Fruit fly (Drosophila melanogaster): ENCODE measurements around the gene CAH2.
A peak's percentile ranks its signal among the peaks of the same experiment; 100 is the strongest.

The CAH2 gene

DNA sequence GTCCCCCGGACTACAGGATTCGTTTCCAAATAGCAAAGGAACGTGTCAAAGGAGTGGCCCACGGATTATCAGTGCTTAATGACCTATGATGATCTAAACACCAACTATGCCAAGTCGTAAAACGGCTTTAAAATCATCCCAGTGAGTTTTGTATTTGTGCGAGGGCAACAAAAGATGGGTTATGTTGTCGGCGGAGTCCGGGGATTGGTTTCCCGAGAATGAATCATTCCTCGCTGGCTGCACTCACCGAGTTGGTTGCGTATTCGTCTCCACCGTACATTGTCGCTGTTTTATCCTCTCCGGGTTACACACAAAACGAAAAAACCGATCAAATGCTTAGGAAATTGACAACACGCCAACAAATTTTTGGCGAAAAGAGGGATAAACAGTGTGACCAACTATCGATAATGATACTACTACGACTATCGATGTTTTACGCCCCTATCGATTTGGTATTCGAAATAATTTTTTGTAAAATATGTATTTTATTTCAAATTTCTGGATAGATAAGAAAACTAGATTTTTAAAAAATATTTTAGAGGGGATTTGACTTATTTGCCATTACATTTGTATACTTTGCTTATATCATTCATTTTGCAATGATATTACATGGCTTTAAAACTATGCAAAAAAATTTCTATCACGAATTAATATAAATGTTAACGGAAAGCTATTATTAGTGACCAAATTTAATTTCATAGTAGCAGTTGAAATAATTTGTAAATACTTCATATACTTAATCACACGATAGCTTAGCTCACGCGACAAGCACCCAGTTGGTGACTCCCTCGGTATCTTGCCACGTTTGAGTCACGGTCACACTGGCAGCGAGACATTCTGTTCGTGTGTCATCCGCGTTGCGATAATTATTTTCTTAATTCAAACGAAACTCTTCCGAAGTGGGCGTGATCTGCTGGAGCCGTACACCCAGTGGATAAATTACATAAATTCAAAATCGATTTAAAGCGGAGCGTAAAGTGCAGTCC, 31.4 kb upstream of the CAH2 start, which contains the start of the genes eIF3l and Nrx-IV (continued):
- TF ChIP-seq ham (GFP tag; IDR thresholded peaks at IDR 0.05) (no peak), lov (optimal IDR thresholded peaks at IDR 0.05) (no peak), lov (GFP tag; IDR thresholded peaks at IDR 0.05) (no peak), Hand (GFP tag; optimal IDR thresholded peaks at IDR 0.05) (no peak), kah (GFP tag; optimal IDR thresholded peaks at IDR 0.05) (peak; percentile 11), CG12219 (GFP tag; optimal IDR thresholded peaks at IDR 0.05) (no peak), CG15073 (GFP tag; optimal IDR thresholded peaks at IDR 0.05) (no peak), hb (GFP tag; IDR thresholded peaks at IDR 0.05; ENCODE audit: partially characterized antibody) (no peak), CG42726 (GFP tag; IDR thresholded peaks at IDR 0.05; ENCODE audit: partially characterized antibody) (peak; percentile 57), CG12659 (GFP tag; optimal IDR thresholded peaks at IDR 0.05) (peak; percentile 35), CG13894 (tag; optimal IDR thresholded peaks at IDR 0.05) (no peak), Adf1 (GFP tag; IDR thresholded peaks at IDR 0.05) (no peak), CG13287 (GFP tag; IDR thresholded peaks at IDR 0.05; ENCODE audit: partially characterized antibody) (peak; percentile 72), CG4820 (GFP tag; optimal IDR thresholded peaks at IDR 0.05) (no peak), lilli (GFP tag; optimal IDR thresholded peaks at IDR 0.05) (no peak), lola (GFP tag; optimal IDR thresholded peaks at IDR 0.05) (no peak), CG18764 (GFP tag; optimal IDR thresholded peaks at IDR 0.05) (no peak), Atf6 (GFP tag; IDR thresholded peaks at IDR 0.05) (no peak), CG7357 (GFP tag; IDR thresholded peaks at IDR 0.05) (no peak), CG15479 (GFP tag; optimal IDR thresholded peaks at IDR 0.05) (no peak), CG30020 (tag; optimal IDR thresholded peaks at IDR 0.05) (peak; percentile 27), Sry-δ (GFP tag; optimal IDR thresholded peaks at IDR 0.05) (peak; percentile 74), CG8944 (GFP tag; optimal IDR thresholded peaks at IDR 0.05) (no peak), Dip2 (GFP tag; IDR thresholded peaks at IDR 0.05) (no peak), gsb (GFP tag; IDR thresholded peaks at IDR 0.05) (no peak), Dbx (GFP tag; IDR thresholded peaks at IDR 0.05) (no peak), CG30403 (GFP tag; optimal IDR thresholded peaks at IDR 0.05) (peak; percentile 14), CG12236 (GFP tag; optimal IDR thresholded peaks at IDR 0.05) (no peak), CG1832 (GFP tag; optimal IDR thresholded peaks at IDR 0.05) (no peak), CG14014 (GFP tag; IDR thresholded peaks at IDR 0.05) (no peak), bab2 (GFP tag; optimal IDR thresholded peaks at IDR 0.05) (no peak), ro (GFP tag; IDR thresholded peaks at IDR 0.05) (no peak), luna (GFP tag; optimal IDR thresholded peaks at IDR 0.05) (no peak), Deaf1 (tag; optimal IDR thresholded peaks at IDR 0.05) (peak; percentile 61), Jarid2 (GFP tag; optimal IDR thresholded peaks at IDR 0.05) (no peak), scrt (GFP tag; optimal IDR thresholded peaks at IDR 0.05) (no peak)

dm6 chr3L:12146970-12147369, 30.4 kb upstream of the CAH2 start:
- TF ChIP-seq Trl (optimal IDR thresholded peaks at IDR 0.05): peak; percentile 64 to 68
- no peak for TF ChIP-seq Trl (GFP tag; optimal IDR thresholded peaks at IDR 0.05)
- TF ChIP-seq Doc3 (GFP tag; IDR thresholded peaks at IDR 0.05; ENCODE audit: partially characterized antibody): 0 out of 3 replicates have a peak, but pooled peaks have one; percentile 17
- peak; percentile 85 for TF ChIP-seq CG12155 (GFP tag; optimal IDR thresholded peaks at IDR 0.05)
- TF ChIP-seq psq (GFP tag; optimal IDR thresholded peaks at IDR 0.05): peak; percentile 76
- TF ChIP-seq CG12219 (GFP tag; optimal IDR thresholded peaks at IDR 0.05): no peak
- TF ChIP-seq Bdp1 (GFP tag; optimal IDR thresholded peaks at IDR 0.05): no peak
- no peak for TF ChIP-seq gcm (GFP tag; optimal IDR thresholded peaks at IDR 0.05)
- TF ChIP-seq bbx (GFP tag; IDR thresholded peaks at IDR 0.05; ENCODE audit: partially characterized antibody): peak; percentile 35; the same call in 1 of the 2 replicates
- no peak for TF ChIP-seq CG6813 (GFP tag; optimal IDR thresholded peaks at IDR 0.05)
